Worm (Caenorhabditis elegans) whole organism, young adult: Measurements from ENCODE around the gene mrpl-41.

Experiments
- pha-4 ChIP-seq: fragments of 150-350 bp; sonication (generic microtip); optimal IDR thresholded peaks from 2 replicates; lab custom pipeline; 2014; ENCODE audit warnings: missing biosample characterization, missing genetic modification reagents, missing genetic modification characterization
- snpc-4 ChIP-seq, 5 experiments: fragments of 150-350 bp in 1 of 5; sonication (generic microtip) in 4 of 5; optimal IDR thresholded peaks; 2 replicates each; lab custom pipeline; 2014 to 2018; ENCODE audit warnings: missing genetic modification characterization in 5 of 5, missing biosample characterization in 3 of 5, antibody characterized with exemption in 2 of 5, mild to moderate bottlenecking in 2 of 5, missing compliant biosample characterization in 2 of 5, missing genotype in 2 of 5, moderate library complexity in 2 of 5, missing genetic modification reagents in 1 of 5

DNA sequence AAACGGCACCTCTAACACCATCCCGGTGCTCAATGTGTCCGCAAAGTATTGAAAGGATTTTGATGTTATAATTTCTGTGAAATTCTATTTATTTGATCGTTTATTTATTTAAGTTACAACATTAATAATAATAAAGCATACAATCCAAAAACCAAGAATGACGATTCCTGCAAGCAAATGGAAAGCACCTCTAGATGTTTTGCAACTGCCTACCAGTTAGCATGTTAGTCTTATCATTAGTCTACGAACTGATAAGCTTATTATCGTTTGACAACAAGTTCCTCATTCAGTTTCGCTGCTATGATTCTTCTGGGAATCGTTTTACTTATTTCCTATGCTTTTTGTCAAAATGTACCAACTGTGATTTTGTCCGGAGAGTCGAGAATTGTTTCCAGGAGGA is 10.9 kb downstream of the mrpl-41 start, which contains the start of gene K01A2.6:
- TF ChIP-seq snpc-4 (GFP tag; optimal IDR thresholded peaks at IDR 0.05; lab: Kevin White, UChicago) (no peak), snpc-4 (tag; optimal IDR thresholded peaks at IDR 0.05; lab: Kevin White, UChicago) (no peak), pha-4 (no peak)
